Worm (Caenorhabditis elegans) whole organism, L4 larva: ENCODE results near the gene ZK792.5.
A peak's percentile ranks its signal among the peaks of the same experiment; 100 is the strongest.

ENCODE experiments used
- D1046.2 ChIP-seq: fragments of 200-800 bp; sonication (Bioruptor generic); IDR thresholded peaks from 2 replicates; pipeline ENCODE4 v1.3.6; 2022; ENCODE audit warnings: missing genetic modification characterization, missing compliant biosample characterization
- F26F4.8 ChIP-seq: fragments of 200-800 bp; sonication (Bioruptor generic); conservative IDR thresholded peaks from 2 replicates; pipeline ENCODE4 v1.3.6; 2022; ENCODE audit warnings: missing genetic modification characterization, missing compliant biosample characterization
- F44E2.7 ChIP-seq: fragments of 200-800 bp; sonication (Bioruptor generic); IDR thresholded peaks from 2 replicates; pipeline ENCODE4 v2.1.2; 2022; ENCODE audit warnings: missing genetic modification characterization, missing compliant biosample characterization
- F49E8.2 ChIP-seq: sonication (generic microtip); optimal IDR thresholded peaks from 2 replicates; lab custom pipeline; 2016; ENCODE audit warnings: missing compliant biosample characterization, mild to moderate bottlenecking, missing genetic modification characterization, borderline replicate concordance
- R02D3.7 ChIP-seq: fragments of 150-350 bp; sonication (generic microtip); optimal IDR thresholded peaks from 3 replicates; lab custom pipeline; 2014; ENCODE audit warnings: missing biosample characterization, missing genetic modification characterization
- aha-1 ChIP-seq: fragments of 150-350 bp; peaks from one replicate; lab custom pipeline; 2014; ENCODE audit warnings: missing biosample characterization, missing genetic modification characterization
- arid-1 ChIP-seq: fragments of 200-800 bp; sonication (Bioruptor generic); conservative IDR thresholded peaks from 2 replicates; pipeline ENCODE4 v1.3.6; 2022; ENCODE audit warnings: missing genetic modification reagents, missing genetic modification characterization, missing compliant biosample characterization
- ceh-20 ChIP-seq: fragments of 200-800 bp; sonication (Bioruptor generic); IDR thresholded peaks from 2 replicates; pipeline ENCODE4 v1.3.6; 2022; ENCODE audit warnings: missing genetic modification reagents, missing genetic modification characterization, missing compliant biosample characterization
- ceh-62 ChIP-seq: sonication (generic microtip); optimal IDR thresholded peaks from 2 replicates; lab custom pipeline; 2017; ENCODE audit warnings: missing biosample characterization, missing genetic modification characterization
- ceh-82 ChIP-seq: sonication (generic microtip); optimal IDR thresholded peaks from 2 replicates; lab custom pipeline; 2017; ENCODE audit warnings: missing biosample characterization, missing genetic modification characterization
- ces-1 ChIP-seq: fragments of 150-350 bp; sonication (generic microtip); optimal IDR thresholded peaks from 4 replicates; lab custom pipeline; 2014; ENCODE audit warnings: missing biosample characterization, missing genetic modification reagents, missing genetic modification characterization
- dmd-6 ChIP-seq: fragments of 200-800 bp; sonication (Bioruptor generic); IDR thresholded peaks from 2 replicates; pipeline ENCODE4 v1.3.6; 2022; ENCODE audit warnings: missing genetic modification reagents, missing genetic modification characterization, missing compliant biosample characterization
- hif-1 ChIP-seq, 2 experiments: sonication (generic microtip); optimal IDR thresholded peaks; 2 replicates each; lab custom pipeline; 2016 to 2017; ENCODE audit warnings: missing compliant biosample characterization in 2 of 2, missing genetic modification characterization in 2 of 2, missing genetic modification reagents in 2 of 2, missing genotype in 2 of 2, mild to moderate bottlenecking in 1 of 2
- hlh-11 ChIP-seq: fragments of 200-800 bp; sonication (Bioruptor generic); optimal IDR thresholded peaks from 2 replicates; lab custom pipeline; 2018; ENCODE audit warnings: mild to moderate bottlenecking, missing genetic modification characterization, missing compliant biosample characterization
- lin-13 ChIP-seq: fragments of 150-350 bp; optimal IDR thresholded peaks from 2 replicates; lab custom pipeline; 2014; ENCODE audit warnings: missing biosample characterization, missing genetic modification reagents, missing genetic modification characterization
- madf-9 ChIP-seq: fragments of 200-800 bp; sonication (Bioruptor generic); conservative IDR thresholded peaks from 2 replicates; pipeline ENCODE4 v1.3.6; 2022; ENCODE audit warnings: missing genetic modification reagents, missing genetic modification characterization, missing compliant biosample characterization
- mdl-1 ChIP-seq, 2 experiments: fragments of 150-350 bp in 1 of 2; sonication (generic microtip) in 1 of 2; optimal IDR thresholded peaks; 2 replicates each; lab custom pipeline; 2014 to 2017; ENCODE audit warnings: missing biosample characterization in 2 of 2, missing genetic modification characterization in 2 of 2
- mdt-29 ChIP-seq: fragments of 200-800 bp; sonication (Bioruptor generic); IDR thresholded peaks from 2 replicates; pipeline ENCODE4 v1.3.6; 2022; ENCODE audit warnings: missing genetic modification reagents, missing genetic modification characterization, missing compliant biosample characterization
- mxl-2 ChIP-seq: fragments of 200-800 bp; sonication (Bioruptor generic); conservative IDR thresholded peaks from 2 replicates; pipeline ENCODE4 v1.3.6; 2022; ENCODE audit warnings: missing genetic modification reagents, missing genetic modification characterization, missing compliant biosample characterization
- sdz-12 ChIP-seq: fragments of 200-800 bp; sonication (Bioruptor generic); optimal IDR thresholded peaks from 2 replicates; lab custom pipeline; 2018; ENCODE audit warnings: mild to moderate bottlenecking, missing genetic modification characterization, missing compliant biosample characterization
- set-16 ChIP-seq: fragments of 200-800 bp; sonication (Bioruptor generic); IDR thresholded peaks from 2 replicates; pipeline ENCODE4 v1.3.6; 2022; ENCODE audit warnings: missing genetic modification reagents, missing genetic modification characterization, missing compliant biosample characterization
- spr-1 ChIP-seq: sonication (generic microtip); optimal IDR thresholded peaks from 2 replicates; lab custom pipeline; 2016; ENCODE audit warnings: mild to moderate bottlenecking, missing genetic modification characterization, missing compliant biosample characterization
- unc-130 ChIP-seq: sonication (generic microtip); optimal IDR thresholded peaks from 2 replicates; lab custom pipeline; 2016; ENCODE audit warnings: missing genetic modification reagents, missing genetic modification characterization, missing compliant biosample characterization
- unc-62 ChIP-seq, 3 experiments: fragments of 150-350 bp in 1 of 3; sonication (generic microtip); optimal IDR thresholded peaks in 2 of 3; peaks in 1 of 3; 1 replicate in 1 of 3; 2 replicates in 2 of 3; lab custom pipeline; 2014 to 2017; ENCODE audit warnings: missing biosample characterization in 3 of 3, missing genetic modification characterization in 3 of 3, missing genetic modification reagents in 3 of 3, missing genotype in 1 of 3
- vab-7 ChIP-seq: fragments of 200-800 bp; sonication (Bioruptor generic); IDR thresholded peaks from 2 replicates; pipeline ENCODE4 v1.3.6; 2022; ENCODE audit warnings: missing genetic modification reagents, missing genetic modification characterization, missing compliant biosample characterization
- zip-11 ChIP-seq: fragments of 200-800 bp; sonication (Bioruptor generic); IDR thresholded peaks from 2 replicates; pipeline ENCODE4 v1.3.6; 2022; ENCODE audit warnings: missing genetic modification characterization, missing compliant biosample characterization

Gene ZK792.5

DNA sequence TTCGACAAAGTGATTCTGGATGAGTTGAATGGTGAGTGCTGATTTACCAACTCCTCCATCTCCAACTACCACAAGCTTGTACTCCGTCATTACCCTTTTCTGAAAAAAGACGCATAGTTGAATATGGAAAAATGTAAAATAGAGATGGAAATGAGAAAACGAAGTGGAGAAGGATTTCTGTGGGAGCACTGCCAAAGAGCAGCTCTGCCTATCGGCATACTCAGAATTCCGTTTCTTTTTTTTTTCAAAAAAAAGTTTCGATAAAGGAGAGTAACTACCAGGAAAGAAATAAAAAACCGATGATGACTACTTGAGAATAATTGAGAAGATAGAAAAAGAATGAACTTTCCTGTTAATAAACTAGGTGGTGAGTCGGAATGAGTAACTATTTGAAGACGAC is 3.1 kb upstream of the ZK792.5 start, which contains the start of gene let-60:
let-60 (minus strand) TSS at position 101 of the 400 bp plus-strand sequence.
- TF ChIP-seq vab-7 (GFP tag; lab: Robert Waterston, UW) (no peak), aha-1 (tag; lab: Kevin White, UChicago) (peak; percentile 86), F44E2.7 (GFP tag; lab: Robert Waterston, UW) (no peak)

ce11 chrIV:11681905-11682304 is 6.0 kb downstream of the ZK792.5 start, which contains the start of gene ZK792.4:
Gene ZK792.4 (minus strand): TSS chrIV:11682005.
- TF ChIP-seq ceh-82 = no peak

DNA sequence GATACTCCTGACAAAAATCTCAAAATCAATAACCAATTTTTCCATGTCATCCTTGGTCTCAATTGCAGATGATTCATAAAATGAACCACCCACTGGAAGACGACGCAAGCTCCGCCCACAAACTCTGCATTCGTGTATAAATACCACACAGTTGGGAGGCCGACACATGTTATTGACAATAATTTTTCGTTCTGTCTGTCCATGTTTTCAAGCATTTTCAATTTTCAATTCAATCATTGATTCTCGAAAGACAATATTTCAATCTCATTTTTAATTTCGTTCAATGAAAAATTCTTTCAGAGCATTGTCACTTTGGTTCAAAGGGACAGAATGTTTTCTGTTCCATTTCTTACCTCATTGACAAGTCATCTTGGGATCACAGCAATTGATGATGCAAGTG is 11.9 kb downstream of the ZK792.5 start, which contains the start of gene inx-9:
inx-9 (plus strand) TSS at position 301 of the 400 bp plus-strand sequence.
- no peak for TF ChIP-seq mxl-2
- no peak for TF ChIP-seq F26F4.8 (GFP tag; lab: Robert Waterston, UW)
- TF ChIP-seq D1046.2 (GFP tag; lab: Robert Waterston, UW) = no peak
- TF ChIP-seq F49E8.2 (tag; lab: Kevin White, UChicago) = no peak
- no peak for TF ChIP-seq zip-11
- TF ChIP-seq lin-13 (GFP tag; lab: Kevin White, UChicago) = no peak
- TF ChIP-seq set-16 (GFP tag; lab: Robert Waterston, UW) = no peak
- TF ChIP-seq R02D3.7 = no peak
- TF ChIP-seq dmd-6 = no peak
- no peak for TF ChIP-seq ces-1 (GFP tag; lab: Kevin White, UChicago)
- no peak for TF ChIP-seq mdt-29 (GFP tag; lab: Robert Waterston, UW)
- no peak for TF ChIP-seq arid-1 (GFP tag; lab: Robert Waterston, UW)
- TF ChIP-seq hif-1 (tag; optimal IDR thresholded peaks at IDR 0.05; lab: Kevin White, UChicago) = no peak

DNA sequence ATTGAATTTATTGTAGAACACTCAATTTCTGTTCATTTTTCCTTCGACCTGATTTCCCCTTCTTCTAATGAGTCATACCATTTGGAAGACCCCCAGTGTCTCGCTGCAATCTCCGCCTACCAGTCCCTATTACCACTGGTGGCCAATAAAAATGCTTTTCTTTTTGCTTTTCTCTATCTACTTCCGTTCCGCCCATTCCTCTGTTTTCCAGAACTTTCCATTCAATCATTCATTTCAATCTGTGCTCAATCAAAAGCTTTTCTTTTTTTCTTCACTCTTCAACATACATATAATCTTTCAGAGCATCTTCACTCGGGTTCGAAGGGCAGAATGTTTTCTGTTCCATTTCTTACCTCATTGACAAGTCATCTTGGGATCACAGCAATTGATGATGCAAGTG is 14.4 kb downstream of the ZK792.5 start, which contains the start of gene inx-8:
inx-8 (plus strand) TSS at position 301 of the 400 bp plus-strand sequence.
- TF ChIP-seq madf-9 (GFP tag; lab: Robert Waterston, UW) (no peak), ceh-62 (tag; lab: Kevin White, UChicago) (no peak)

DNA sequence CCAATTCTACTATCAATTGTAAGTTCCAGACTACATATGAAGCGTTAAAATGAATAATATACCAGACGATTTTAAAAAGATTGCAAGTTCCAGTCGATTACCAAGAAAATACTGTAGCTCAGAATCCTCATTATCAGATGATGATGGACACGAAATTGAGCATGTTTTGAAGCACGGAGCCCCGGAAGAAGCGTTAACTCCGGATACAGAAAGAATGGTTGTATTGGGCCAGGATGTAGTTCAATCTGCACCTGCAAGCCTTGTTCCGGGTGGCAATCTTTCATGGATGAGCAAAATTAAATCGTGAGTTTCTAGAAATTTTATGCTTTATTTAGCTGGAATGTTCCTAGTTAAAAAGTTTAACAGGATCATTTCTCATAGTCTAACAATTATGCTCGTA is 19.9 kb downstream of the ZK792.5 start, which contains the start of gene atg-4.2:
atg-4.2 (plus strand) TSS at position 24 of the 400 bp plus-strand sequence.
- TF ChIP-seq unc-130 (no peak), spr-1 (tag; lab: Kevin White, UChicago) (no peak), hlh-11 (tag; lab: Kevin White, UChicago) (no peak), sdz-12 (GFP tag; lab: Kevin White, UChicago) (no peak), unc-62 (GFP tag; optimal IDR thresholded peaks at IDR 0.05 in 1 of 2; lab: Kevin White, UChicago) (peak in 1 of 2 experiments; percentile 93), unc-62 (tag; optimal IDR thresholded peaks at IDR 0.05; lab: Kevin White, UChicago) (no peak)

DNA sequence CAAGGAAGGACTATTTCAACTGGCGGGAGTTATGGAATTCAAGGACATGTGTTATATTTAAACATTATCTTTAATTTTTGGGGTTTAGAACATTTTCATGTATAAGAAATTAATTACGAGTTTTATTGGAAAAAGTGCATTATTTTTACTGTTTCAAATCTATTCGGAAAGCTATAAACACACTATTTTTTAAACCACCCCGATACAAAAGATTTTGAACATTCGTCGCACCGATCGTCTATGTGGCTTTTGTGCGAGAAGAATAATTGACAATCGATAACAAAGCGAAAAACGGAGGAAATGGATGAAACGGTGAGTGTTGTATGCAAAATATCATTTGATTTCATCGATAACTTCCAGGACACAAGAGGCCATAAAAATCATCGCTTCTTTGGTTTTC is 22.9 kb downstream of the ZK792.5 start, which contains the start of gene ZK809.9:
ZK809.9 (plus strand) TSS at position 301 of the 400 bp plus-strand sequence.
- TF ChIP-seq ceh-20 (no peak), mdl-1 (tag; optimal IDR thresholded peaks at IDR 0.05; lab: Kevin White, UChicago) (no peak)

DNA sequence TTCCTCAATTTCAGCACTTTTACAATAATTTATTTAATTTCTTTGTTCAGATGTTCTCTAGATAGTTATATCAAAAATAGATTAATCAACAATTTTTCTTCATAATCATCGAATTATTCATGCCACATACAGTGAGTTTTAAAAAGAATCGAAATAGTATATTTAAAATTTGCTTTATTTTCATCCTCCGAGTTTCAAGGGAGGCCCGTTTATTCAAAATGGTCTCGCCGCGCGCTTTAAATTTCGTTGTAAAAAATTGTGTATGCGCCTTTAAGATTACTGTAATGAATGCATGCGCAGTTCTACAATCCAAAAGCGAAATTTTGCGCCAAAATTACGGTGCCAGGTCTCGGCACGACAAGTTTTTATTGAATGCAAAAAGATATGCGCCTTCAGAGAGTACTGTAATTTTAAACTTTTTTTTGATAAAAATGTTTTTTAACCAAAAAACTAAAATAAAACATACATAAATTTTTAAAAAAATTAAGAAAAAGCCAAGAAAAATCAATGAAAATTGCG is 28.1 kb downstream of the ZK792.5 start, which contains the start of gene ZK792.1:
ZK792.1 (plus strand) TSS at position 51 of the 519 bp plus-strand sequence.
- peak; percentile 49 for TF ChIP-seq aha-1 (tag; lab: Kevin White, UChicago)
- TF ChIP-seq R02D3.7 = no peak
